Fruit fly (Drosophila melanogaster): Measurements from ENCODE around the gene eater.

eater gene

dm6 chr3R:27116465-27117092 lies 17.1 kb upstream of the eater start, which contains the start of the genes CG6066 and CG5880 (continued):
- TF ChIP-seq CG8478 (optimal IDR thresholded peaks at IDR 0.05) (no peak), CG2116 (GFP tag; optimal IDR thresholded peaks at IDR 0.05) (peak; percentile 41), Opbp (GFP tag; IDR thresholded peaks at IDR 0.05; ENCODE audit: partially characterized antibody) (peak; percentile 85), row (GFP tag; IDR thresholded peaks at IDR 0.05) (0 out of 3 replicates have a peak, but pooled peaks have one; percentile 7), E2f2 (GFP tag; IDR thresholded peaks at IDR 0.05) (peak; percentile 48), p53 (GFP tag; optimal IDR thresholded peaks at IDR 0.05) (no peak), crp (GFP tag; optimal IDR thresholded peaks at IDR 0.05) (peak; percentile 70 to 95), Dref (GFP tag; IDR thresholded peaks at IDR 0.05) (peak; percentile 85), Meics (GFP tag; optimal IDR thresholded peaks at IDR 0.05) (no peak), CG2889 (GFP tag; IDR thresholded peaks at IDR 0.05) (no peak), CG14710 (tag; optimal IDR thresholded peaks at IDR 0.05) (peak; percentile 14), chinmo (GFP tag; IDR thresholded peaks at IDR 0.05; ENCODE audit: partially characterized antibody) (peak; percentile 79; the same call in 1 of the 4 replicates), Nf-YB (GFP tag; optimal IDR thresholded peaks at IDR 0.05) (peak; percentile 6), Sry-β (GFP tag; optimal IDR thresholded peaks at IDR 0.05) (no peak), MESR4 (GFP tag; optimal IDR thresholded peaks at IDR 0.05) (peak; percentile 63), CG6683 (GFP tag; optimal IDR thresholded peaks at IDR 0.05) (no peak), dm (GFP tag; optimal IDR thresholded peaks at IDR 0.05) (no peak), CG14860 (GFP tag; IDR thresholded peaks at IDR 0.05; ENCODE audit: partially characterized antibody) (peak; percentile 72), CG34422 (GFP tag; IDR thresholded peaks at IDR 0.05) (peak; percentile 84; the same call in 1 of the 3 replicates), Sin3A (optimal IDR thresholded peaks at IDR 0.05) (peak; percentile 76), CG10274 (GFP tag; optimal IDR thresholded peaks at IDR 0.05) (no peak), CG11093 (GFP tag; IDR thresholded peaks at IDR 0.05) (no peak), Scr (GFP tag; IDR thresholded peaks at IDR 0.05; ENCODE audit: partially characterized antibody) (peak; percentile 86), CG9215 (GFP tag; IDR thresholded peaks at IDR 0.05) (no peak), CG2129 (GFP tag; IDR thresholded peaks at IDR 0.05; ENCODE audit: partially characterized antibody) (peak; percentile 63; the same call in 1 of the 2 replicates), CG42726 (GFP tag; IDR thresholded peaks at IDR 0.05; ENCODE audit: partially characterized antibody) (peak; percentile 58; the same call in 1 of the 2 replicates), slou (GFP tag; optimal IDR thresholded peaks at IDR 0.05) (no peak), nmo (GFP tag; optimal IDR thresholded peaks at IDR 0.05) (peak; percentile 9)

- TF ChIP-seq so (GFP tag; IDR thresholded peaks at IDR 0.05), result peak; percentile 79; the same call in 2 of the 3 replicates
- TF ChIP-seq sc (optimal IDR thresholded peaks at IDR 0.05), result no peak
- peak; percentile 76 for TF ChIP-seq sc (GFP tag; optimal IDR thresholded peaks at IDR 0.05)
- peak; percentile 66 for TF ChIP-seq Elba2 (GFP tag; optimal IDR thresholded peaks at IDR 0.05)
- TF ChIP-seq cas (GFP tag; IDR thresholded peaks at IDR 0.05), result peak; percentile 88
- TF ChIP-seq schlank (tag; optimal IDR thresholded peaks at IDR 0.05), result peak; percentile 72
- no peak for TF ChIP-seq Gsc (GFP tag; IDR thresholded peaks at IDR 0.05)
- TF ChIP-seq CG8089 (GFP tag; optimal IDR thresholded peaks at IDR 0.05), result peak; percentile 54
- peak; percentile 91 for TF ChIP-seq CG17385 (GFP tag; optimal IDR thresholded peaks at IDR 0.05)
- TF ChIP-seq Poxn (GFP tag; IDR thresholded peaks at IDR 0.05), result peak; percentile 77
- peak; percentile 50 for TF ChIP-seq Side (GFP tag; optimal IDR thresholded peaks at IDR 0.05)
- peak; percentile 98 for TF ChIP-seq CG10366 (GFP tag; IDR thresholded peaks at IDR 0.05)
- no peak for TF ChIP-seq sd (tag; optimal IDR thresholded peaks at IDR 0.05)
- peak; percentile 82 for TF ChIP-seq CG10267 (tag; optimal IDR thresholded peaks at IDR 0.05)
- TF ChIP-seq da (GFP tag; optimal IDR thresholded peaks at IDR 0.05), result no peak
- peak; percentile 61 for TF ChIP-seq exex (tag; optimal IDR thresholded peaks at IDR 0.05)
- peak; percentile 37 for TF ChIP-seq Dp (GFP tag; optimal IDR thresholded peaks at IDR 0.05)
- no peak for TF ChIP-seq sug (tag; optimal IDR thresholded peaks at IDR 0.05)
- TF ChIP-seq CG16813 (GFP tag; IDR thresholded peaks at IDR 0.05; ENCODE audit: partially characterized antibody), result peak; percentile 96
- peak; percentile 94 for TF ChIP-seq nerfin-2 (GFP tag; IDR thresholded peaks at IDR 0.05; ENCODE audit: partially characterized antibody)
- TF ChIP-seq CG8924 (tag; optimal IDR thresholded peaks at IDR 0.05), result peak; percentile 91
Measured at dm6 chr3R:27111784-27112602, 12.5 kb upstream of the eater start, which contains the start of the genes gb and CG5815. Gene gb (minus strand): TSS chr3R:27112270. Gene CG5815 (plus strand): TSS chr3R:27112566.
